Fruit fly (Drosophila melanogaster): ENCODE results near the gene Ppm1.

Ppm1 gene

dm6 chr3L:589290-590281 lies 8.4 kb downstream of the Ppm1 start (continued):
- no peak for TF ChIP-seq fkh (GFP tag; optimal IDR thresholded peaks at IDR 0.05)
- peak; percentile 96 for TF ChIP-seq CG6163 (GFP tag; IDR thresholded peaks at IDR 0.05)
- TF ChIP-seq CG4318 (GFP tag; optimal IDR thresholded peaks at IDR 0.05) = peak; percentile 61
- no peak for TF ChIP-seq Smox (GFP tag; optimal IDR thresholded peaks at IDR 0.05)
- TF ChIP-seq CG6792 (GFP tag; optimal IDR thresholded peaks at IDR 0.05) = peak; percentile 84
- TF ChIP-seq svp (GFP tag) = no peak
- peak; percentile 8 for TF ChIP-seq CG6854 (GFP tag; optimal IDR thresholded peaks at IDR 0.05)
- TF ChIP-seq fd85E (GFP tag; optimal IDR thresholded peaks at IDR 0.05) = peak; percentile 26
- TF ChIP-seq CG11762 (GFP tag; optimal IDR thresholded peaks at IDR 0.05; ENCODE audit: insufficient read depth) = peak; percentile 51
- TF ChIP-seq CG32006 (GFP tag; optimal IDR thresholded peaks at IDR 0.05) = peak; percentile 79
- TF ChIP-seq CG6276 (GFP tag; optimal IDR thresholded peaks at IDR 0.05) = peak; percentile 68
- TF ChIP-seq pdm3 (GFP tag; optimal IDR thresholded peaks at IDR 0.05) = peak; percentile 86
- no peak for TF ChIP-seq Eip93F (GFP tag; optimal IDR thresholded peaks at IDR 0.05)
- peak; percentile 69 for TF ChIP-seq Lpt (GFP tag; optimal IDR thresholded peaks at IDR 0.05)
- peak; percentile 87 for TF ChIP-seq Gug (GFP tag; IDR thresholded peaks at IDR 0.05)
- TF ChIP-seq Ets96B (tag; optimal IDR thresholded peaks at IDR 0.05) = peak; percentile 85
- TF ChIP-seq net (GFP tag; optimal IDR thresholded peaks at IDR 0.05) = peak; percentile 91
- TF ChIP-seq Hr4 (GFP tag; optimal IDR thresholded peaks at IDR 0.05) = peak; percentile 90
- peak; percentile 87 for TF ChIP-seq CG11294 (GFP tag; IDR thresholded peaks at IDR 0.05)

- TF ChIP-seq CG34406 (GFP tag; optimal IDR thresholded peaks at IDR 0.05) = no peak
- 0 out of 3 replicates have a peak, but pooled peaks have one; percentile 20 for TF ChIP-seq eg (GFP tag; IDR thresholded peaks at IDR 0.05)
- peak; percentile 56 for TF ChIP-seq CG15336 (GFP tag; IDR thresholded peaks at IDR 0.05)
- TF ChIP-seq Sox15 (GFP tag; optimal IDR thresholded peaks at IDR 0.05) = no peak
- TF ChIP-seq CG11294 (GFP tag; IDR thresholded peaks at IDR 0.05) = no peak
- TF ChIP-seq CG6163 (GFP tag; IDR thresholded peaks at IDR 0.05) = peak; percentile 79
- peak; percentile 45 for TF ChIP-seq dsx (GFP tag; optimal IDR thresholded peaks at IDR 0.05; ENCODE audit: poor library complexity, severe bottlenecking)
- no peak for TF ChIP-seq fd85E (GFP tag; optimal IDR thresholded peaks at IDR 0.05)
- peak; percentile 24 for TF ChIP-seq CG3032 (tag; optimal IDR thresholded peaks at IDR 0.05)
- peak; percentile 53 for TF ChIP-seq Ets96B (tag; optimal IDR thresholded peaks at IDR 0.05)
- peak; percentile 26 for TF ChIP-seq CG1621 (tag; optimal IDR thresholded peaks at IDR 0.05)
- TF ChIP-seq fd59A (GFP tag; optimal IDR thresholded peaks at IDR 0.05) = peak; percentile 17
Observed at dm6 chr3L:591370-591769, 10.2 kb downstream of the Ppm1 start.

dm6 chr3L:592251-592650 lies 11.1 kb downstream of the Ppm1 start:
- TF ChIP-seq CG6163 (GFP tag; IDR thresholded peaks at IDR 0.05) (peak; percentile 10; the same call in 1 of the 3 replicates), CG31627 (GFP tag; optimal IDR thresholded peaks at IDR 0.05) (no peak), Sox102F (GFP tag; optimal IDR thresholded peaks at IDR 0.05) (no peak)

DNA sequence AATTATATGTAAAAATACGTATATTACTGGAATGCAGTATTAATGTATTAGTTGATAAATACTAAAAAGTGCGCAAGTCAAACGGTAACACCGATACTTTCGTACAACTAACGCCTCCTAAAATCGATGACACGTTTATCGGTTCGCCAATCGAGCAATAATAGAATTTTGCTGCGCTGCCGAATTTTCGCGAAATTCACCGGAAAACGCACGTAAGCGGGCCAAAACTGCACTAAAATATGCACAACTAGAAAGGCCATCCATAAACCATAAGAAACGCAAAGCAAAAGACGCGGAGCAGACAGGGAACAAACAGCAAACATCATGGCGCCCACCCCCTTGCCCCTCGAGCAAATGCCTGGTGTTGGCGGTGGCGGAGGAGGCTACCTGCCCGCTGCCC lies 12.0 kb downstream of the Ppm1 start, which contains the start of gene MED14:
Gene MED14 (plus strand): TSS at position 145 of the 400 bp plus-strand sequence.
- no peak for TF ChIP-seq Hr4 (GFP tag; optimal IDR thresholded peaks at IDR 0.05)
- TF ChIP-seq CG6854 (GFP tag; optimal IDR thresholded peaks at IDR 0.05) = peak; percentile 46
- no peak for TF ChIP-seq OdsH (GFP tag; optimal IDR thresholded peaks at IDR 0.05)
- no peak for TF ChIP-seq CG10631 (GFP tag; optimal IDR thresholded peaks at IDR 0.05)
- TF ChIP-seq CG11762 (GFP tag; optimal IDR thresholded peaks at IDR 0.05; ENCODE audit: insufficient read depth) = no peak
- TF ChIP-seq dac (GFP tag; optimal IDR thresholded peaks at IDR 0.05) = no peak
